Worm (Caenorhabditis elegans): ENCODE measurements around the gene C08F11.13.

Gene C08F11.13

DNA sequence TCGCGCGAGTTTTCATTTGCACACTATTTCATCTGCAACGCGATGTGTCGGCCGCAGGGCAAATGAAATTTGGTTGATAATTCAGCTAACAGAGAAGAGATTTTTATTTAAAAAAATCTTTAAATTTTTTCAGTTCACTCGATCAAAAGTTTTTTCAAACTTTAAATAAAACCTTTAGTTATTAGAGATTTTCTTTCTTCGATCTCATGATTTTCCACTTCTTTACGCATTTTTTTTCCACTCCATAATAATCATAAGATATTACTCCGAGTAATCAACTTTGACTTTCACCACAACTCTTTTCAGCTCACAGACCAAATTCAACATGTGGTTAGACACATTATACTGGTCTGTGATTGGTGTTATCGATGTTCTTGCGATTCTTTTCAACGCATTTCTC is 35.0 kb downstream of the C08F11.13 start, which contains the start of gene srd-10:
Gene srd-10 (plus strand): TSS at position 301 of the 400 bp plus-strand sequence.
- no peak for TF ChIP-seq nhr-28 (tag; optimal IDR thresholded peaks at IDR 0.05)

DNA sequence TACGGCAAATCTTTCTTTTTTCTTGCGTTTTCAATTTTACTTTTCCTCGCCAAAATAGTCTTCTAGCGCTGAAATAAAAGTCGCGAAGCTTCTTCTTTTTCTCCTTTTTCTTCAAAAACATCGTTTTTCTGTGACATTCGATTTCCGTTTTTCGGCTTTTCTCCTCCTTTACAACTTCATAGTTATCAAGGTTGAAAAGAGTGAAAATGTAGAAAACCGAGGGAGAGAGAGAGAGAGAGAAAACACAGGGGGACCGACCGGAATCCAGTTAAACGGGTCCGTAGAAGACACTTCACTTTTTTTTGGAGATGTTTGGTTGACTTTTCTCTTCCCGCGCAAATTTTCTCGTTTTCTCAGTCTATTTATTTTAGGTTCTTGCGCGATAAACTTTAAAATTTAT is 45.4 kb downstream of the C08F11.13 start:
- TF ChIP-seq drap-1 (GFP tag; optimal IDR thresholded peaks at IDR 0.05), result no peak
- peak; percentile 67 for TF ChIP-seq ces-1 (GFP tag; optimal IDR thresholded peaks at IDR 0.05)

DNA sequence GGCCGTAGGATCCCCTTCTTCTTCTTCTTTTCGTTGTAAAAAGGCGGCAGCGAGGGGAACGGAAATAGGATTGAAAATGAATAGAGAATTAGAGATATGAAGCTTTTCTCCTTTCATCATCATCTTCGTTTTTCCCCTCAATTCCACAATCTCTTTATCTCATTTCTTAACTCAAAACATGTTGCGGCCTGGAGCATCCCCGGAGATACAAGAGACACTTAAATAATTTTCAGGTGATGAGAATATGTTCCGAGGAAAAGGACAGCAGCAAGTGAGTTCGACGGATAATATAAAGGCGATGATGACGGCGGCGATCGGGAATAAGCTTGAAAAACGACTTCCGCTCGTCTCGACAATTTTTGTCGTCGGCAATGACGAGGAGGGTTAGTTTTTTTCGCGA is 48.1 kb downstream of the C08F11.13 start, which contains the start of the genes Y45F10B.13 and qui-1:
Gene Y45F10B.13 (minus strand): TSS at position 101 of the 400 bp plus-strand sequence.
Gene qui-1 (plus strand): TSS at position 233 of the 400 bp plus-strand sequence.
- TF ChIP-seq ces-1 (GFP tag; optimal IDR thresholded peaks at IDR 0.05) (peak; percentile 1), unc-120 (tag; optimal IDR thresholded peaks at IDR 0.05; ENCODE audit: poor library complexity, severe bottlenecking) (peak; percentile 56), elt-1 (tag; optimal IDR thresholded peaks at IDR 0.05; ENCODE audit: borderline replicate concordance, insufficient read depth) (no peak)

DNA sequence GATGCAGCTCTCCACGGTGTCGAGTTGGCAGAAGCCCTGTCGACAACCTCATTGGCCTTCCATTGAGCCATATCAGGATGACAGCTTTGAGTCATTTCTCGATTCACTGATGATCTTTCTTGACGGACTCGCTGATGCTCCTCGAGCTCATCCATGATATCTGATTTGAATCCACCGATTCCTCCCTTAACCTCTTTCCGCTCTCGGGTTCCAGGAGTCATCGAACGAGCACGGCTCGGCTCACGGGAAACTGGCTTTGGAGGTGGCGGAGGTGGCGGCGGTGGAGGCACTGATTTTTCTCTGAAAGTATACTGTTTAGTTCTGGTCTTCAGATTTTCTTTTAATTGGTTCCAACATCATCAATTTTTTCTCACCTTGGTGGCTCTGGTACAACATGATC is 50.7 kb downstream of the C08F11.13 start:
- TF ChIP-seq elt-1 (tag; optimal IDR thresholded peaks at IDR 0.05; ENCODE audit: borderline replicate concordance, insufficient read depth), result no peak
- TF ChIP-seq hlh-1 (tag; optimal IDR thresholded peaks at IDR 0.05), result no peak
- no peak for TF ChIP-seq ceh-39 (tag; optimal IDR thresholded peaks at IDR 0.05)
- no peak for TF ChIP-seq pha-4 (tag; optimal IDR thresholded peaks at IDR 0.05)
- no peak for TF ChIP-seq ztf-11 (tag; optimal IDR thresholded peaks at IDR 0.05)
- no peak for TF ChIP-seq sem-2 (GFP tag; optimal IDR thresholded peaks at IDR 0.05)
- no peak for TF ChIP-seq elt-3 (tag; optimal IDR thresholded peaks at IDR 0.05)
- TF ChIP-seq unc-62 (GFP tag; optimal IDR thresholded peaks at IDR 0.05), result no peak
- no peak for TF ChIP-seq nhr-237 (tag; optimal IDR thresholded peaks at IDR 0.05)
